In the genomic region with DNA sequence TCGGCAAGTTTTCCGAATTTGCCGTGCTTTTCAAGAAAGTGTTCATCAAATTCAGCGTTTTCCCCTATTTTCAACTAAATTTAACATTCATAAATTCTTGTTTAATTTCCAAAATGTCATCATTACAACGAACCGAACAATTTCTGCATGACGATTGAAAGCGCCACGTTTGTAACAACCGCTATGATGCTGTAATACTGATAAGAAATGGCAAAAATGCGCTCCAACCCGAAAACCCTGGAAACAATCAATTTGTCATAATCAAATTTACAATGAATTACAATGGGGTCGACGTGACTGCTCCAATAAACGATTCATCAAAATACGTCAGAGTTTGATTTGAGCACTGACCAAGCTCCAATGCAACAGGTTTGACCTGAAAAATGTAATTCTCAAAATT, we compare ENCODE assay signal across 1 worm cellular context.
TF ChIP-seq lines count a peak whose summit lies in the region.

No protein-coding gene starts in this region.

TF ChIP-seq in whole organism, L3 larva, 47 proteins besides CTCF, POLR2A, EP300 and RAD21 (continued from another document):
- TF ChIP-seq R02D3.7 (tag; optimal IDR thresholded peaks at IDR 0.05; lab: Kevin White, UChicago) = no peak
- TF ChIP-seq ZK546.5 (tag; optimal IDR thresholded peaks at IDR 0.05; lab: Kevin White, UChicago) = no peak
- TF ChIP-seq nhr-25 (tag; optimal IDR thresholded peaks at IDR 0.05; lab: Kevin White, UChicago) = no peak
- TF ChIP-seq unc-62 (GFP tag; optimal IDR thresholded peaks at IDR 0.05; lab: Kevin White, UChicago) = no peak
- no peak for TF ChIP-seq ztf-11 (tag; optimal IDR thresholded peaks at IDR 0.05; lab: Kevin White, UChicago)
- no peak for TF ChIP-seq fkh-10 (GFP tag; optimal IDR thresholded peaks at IDR 0.05; lab: Kevin White, UChicago)
